Fruit fly (Drosophila melanogaster): Measurements from ENCODE around the gene CG3430.

The CG3430 gene

DNA sequence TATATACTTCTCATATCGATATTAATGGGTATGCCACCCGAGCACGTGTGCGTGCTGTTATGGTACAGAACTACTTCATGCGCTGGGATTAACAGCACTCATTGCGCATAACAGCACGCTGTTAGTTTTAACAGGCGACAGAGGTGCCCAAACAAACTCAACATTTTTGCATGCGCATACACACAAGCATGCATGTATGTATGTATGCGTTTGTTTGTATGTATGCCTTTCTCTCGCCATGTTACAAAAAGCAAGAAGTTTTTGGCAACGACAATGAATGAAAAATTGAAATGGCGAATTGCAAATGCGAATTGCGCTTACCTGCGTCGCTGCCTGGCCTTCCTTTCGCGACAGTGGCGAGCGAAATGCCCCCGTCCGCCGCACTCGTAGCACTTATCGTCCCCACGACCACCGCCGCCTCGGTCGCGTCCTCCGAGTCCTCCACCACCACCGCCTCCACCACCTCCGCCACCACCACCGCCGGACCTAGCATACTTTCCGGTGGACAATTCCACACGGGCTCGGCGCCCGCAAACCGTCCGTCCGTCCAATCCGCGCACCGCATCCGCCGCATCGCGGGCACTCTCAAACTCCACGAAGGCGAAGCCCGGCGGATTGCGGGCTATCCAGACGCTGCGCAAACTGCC, 37.5 kb upstream of the CG3430 start (continued):
- no peak for TF ChIP-seq CG8765 (GFP tag; IDR thresholded peaks at IDR 0.05)
- TF ChIP-seq rib (GFP tag; IDR thresholded peaks at IDR 0.05) = peak; percentile 69; the same call in 1 of the 2 replicates
- TF ChIP-seq HHEX (GFP tag; optimal IDR thresholded peaks at IDR 0.05) = no peak
- TF ChIP-seq CG1024 (GFP tag; IDR thresholded peaks at IDR 0.05) = no peak
- no peak for TF ChIP-seq NFAT (GFP tag; IDR thresholded peaks at IDR 0.05)
- no peak for TF ChIP-seq mirr (GFP tag; optimal IDR thresholded peaks at IDR 0.05)
- no peak for TF ChIP-seq CG4820 (GFP tag; optimal IDR thresholded peaks at IDR 0.05)
- no peak for TF ChIP-seq Doc3 (GFP tag; IDR thresholded peaks at IDR 0.05; ENCODE audit: partially characterized antibody)
- no peak for TF ChIP-seq danr (GFP tag; IDR thresholded peaks at IDR 0.05)
- no peak for TF ChIP-seq CG17385 (GFP tag; optimal IDR thresholded peaks at IDR 0.05)
- TF ChIP-seq luna (GFP tag; optimal IDR thresholded peaks at IDR 0.05) = no peak
- no peak for TF ChIP-seq CG12104 (GFP tag; optimal IDR thresholded peaks at IDR 0.05)
- no peak for TF ChIP-seq wek (GFP tag; optimal IDR thresholded peaks at IDR 0.05)
- peak; percentile 99 for TF ChIP-seq CG17186 (GFP tag; optimal IDR thresholded peaks at IDR 0.05)
- TF ChIP-seq CG17802 (tag; optimal IDR thresholded peaks at IDR 0.05) = no peak
- 0 out of 2 replicates have a peak, but pooled peaks have one; percentile 10 for TF ChIP-seq sna (GFP tag; IDR thresholded peaks at IDR 0.05; ENCODE audit: partially characterized antibody)
- 0 out of 3 replicates have a peak, but pooled peaks have one; percentile 12 for TF ChIP-seq Dbx (GFP tag; IDR thresholded peaks at IDR 0.05)
- TF ChIP-seq phol (tag; optimal IDR thresholded peaks at IDR 0.05) = no peak
- peak; percentile 32 for TF ChIP-seq MESR4 (GFP tag; optimal IDR thresholded peaks at IDR 0.05)
- TF ChIP-seq cato (GFP tag; optimal IDR thresholded peaks at IDR 0.05; ENCODE audit: borderline replicate concordance) = no peak
- TF ChIP-seq Spps (tag; optimal IDR thresholded peaks at IDR 0.05) = no peak
- TF ChIP-seq mld (GFP tag; IDR thresholded peaks at IDR 0.05; ENCODE audit: partially characterized antibody) = 0 out of 3 replicates have a peak, but pooled peaks have one; percentile 33
- TF ChIP-seq repo (GFP tag; optimal IDR thresholded peaks at IDR 0.05) = no peak
- peak; percentile 22; the same call in 1 of the 3 replicates for TF ChIP-seq CG34422 (GFP tag; IDR thresholded peaks at IDR 0.05)
- no peak for TF ChIP-seq maf-S (GFP tag; optimal IDR thresholded peaks at IDR 0.05)
- no peak for TF ChIP-seq CG11696 (GFP tag; IDR thresholded peaks at IDR 0.05)
- 0 out of 2 replicates have a peak, but pooled peaks have one; percentile 15 for TF ChIP-seq Bgb (GFP tag; IDR thresholded peaks at IDR 0.05; ENCODE audit: partially characterized antibody)
- peak; percentile 18 for TF ChIP-seq CG9437 (GFP tag; optimal IDR thresholded peaks at IDR 0.05)
- TF ChIP-seq CG1647 (GFP tag; optimal IDR thresholded peaks at IDR 0.05) = no peak
- TF ChIP-seq CG15514 (GFP tag; optimal IDR thresholded peaks at IDR 0.05) = no peak
- no peak for TF ChIP-seq Sry-δ (GFP tag; optimal IDR thresholded peaks at IDR 0.05)
- no peak for TF ChIP-seq lilli (GFP tag; optimal IDR thresholded peaks at IDR 0.05)
- peak; percentile 27 for TF ChIP-seq CG12391 (tag; optimal IDR thresholded peaks at IDR 0.05)
- no peak for TF ChIP-seq ind (GFP tag; optimal IDR thresholded peaks at IDR 0.05)
- TF ChIP-seq pfk (GFP tag; optimal IDR thresholded peaks at IDR 0.05) = no peak
- 0 out of 3 replicates have a peak, but pooled peaks have one; percentile 32 for TF ChIP-seq CG6791 (GFP tag; IDR thresholded peaks at IDR 0.05; ENCODE audit: partially characterized antibody)
- TF ChIP-seq unc-4 (GFP tag; IDR thresholded peaks at IDR 0.05; ENCODE audit: partially characterized antibody) = peak; percentile 20; the same call in 1 of the 2 replicates
- no peak for TF ChIP-seq Elba2 (GFP tag; optimal IDR thresholded peaks at IDR 0.05)
- no peak for TF ChIP-seq CG30020 (tag; optimal IDR thresholded peaks at IDR 0.05)
- peak; percentile 43 for TF ChIP-seq MBD-R2 (GFP tag; IDR thresholded peaks at IDR 0.05)
- TF ChIP-seq CG2678 (tag; optimal IDR thresholded peaks at IDR 0.05) = peak; percentile 39
- peak; percentile 8 for TF ChIP-seq CG1233 (GFP tag; optimal IDR thresholded peaks at IDR 0.05)
- peak; percentile 1 for TF ChIP-seq Med (GFP tag)
- no peak; the same call in 2 of the 3 replicates for TF ChIP-seq CG17361 (GFP tag; IDR thresholded peaks at IDR 0.05)
- TF ChIP-seq CG2202 (tag; optimal IDR thresholded peaks at IDR 0.05) = no peak
- no peak for TF ChIP-seq CG12299 (tag; optimal IDR thresholded peaks at IDR 0.05)
- TF ChIP-seq crol (GFP tag; IDR thresholded peaks at IDR 0.05) = peak; percentile 77; the same call in 1 of the 2 replicates

Measured in whole organism, embryonic.